Worm (Caenorhabditis elegans) whole organism, L2 larva: ENCODE results near the gene C06E2.9.

Experiments used
- C34F6.9 ChIP-seq: fragments of 150-350 bp; optimal IDR thresholded peaks from 2 replicates; lab custom pipeline; 2014; ENCODE audit warnings: missing biosample characterization, missing genetic modification characterization
- elt-1 ChIP-seq: fragments of 150-350 bp; optimal IDR thresholded peaks from 2 replicates; lab custom pipeline; 2014; ENCODE audit warnings: missing biosample characterization, missing genetic modification characterization
- mdl-1 ChIP-seq, 2 experiments: fragments of 150-350 bp in 1 of 2; sonication (generic microtip) in 1 of 2; optimal IDR thresholded peaks; 2 replicates each; lab custom pipeline; 2017; ENCODE audit warnings: missing biosample characterization in 2 of 2, missing genetic modification characterization in 2 of 2
- skn-1 ChIP-seq: sonication (generic microtip); optimal IDR thresholded peaks from 2 replicates; lab custom pipeline; 2017; ENCODE audit warnings: missing biosample characterization, missing genetic modification characterization
- unc-62 ChIP-seq: fragments of 150-350 bp; optimal IDR thresholded peaks from 2 replicates; lab custom pipeline; 2014; ENCODE audit warnings: missing biosample characterization, missing genetic modification reagents, missing genetic modification characterization
- zag-1 ChIP-seq: fragments of 150-350 bp; optimal IDR thresholded peaks from 2 replicates; lab custom pipeline; 2014; ENCODE audit warnings: missing biosample characterization, missing genetic modification characterization

DNA sequence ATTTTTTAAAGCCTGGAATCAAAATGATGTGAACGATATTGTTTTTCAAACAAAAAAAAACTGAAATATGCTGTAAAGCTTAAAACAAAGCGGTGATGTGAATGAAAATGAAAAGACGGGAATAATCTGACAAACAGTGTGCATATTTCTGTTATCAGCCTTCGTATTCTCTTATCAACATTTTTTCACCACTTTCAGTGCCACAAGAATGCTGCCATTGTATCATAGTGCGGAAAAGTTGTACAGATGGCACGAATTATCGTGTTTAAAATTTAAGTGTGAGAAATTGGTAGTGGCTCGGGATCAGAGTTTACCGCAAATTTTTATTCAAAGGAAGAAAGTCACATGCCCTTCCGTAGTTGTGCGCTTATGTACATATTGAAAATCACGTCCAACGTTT, 36.6 kb upstream of the C06E2.9 start, which contains the start of gene ifd-1:
- TF ChIP-seq C34F6.9 (tag; lab: Kevin White, UChicago) (no peak), skn-1 (tag; lab: Kevin White, UChicago) (no peak), elt-1 (no peak), zag-1 (tag; lab: Kevin White, UChicago) (no peak), mdl-1 (tag; optimal IDR thresholded peaks at IDR 0.05; lab: Kevin White, UChicago) (no peak), unc-62 (GFP tag; lab: Kevin White, UChicago) (no peak)
